Fruit fly (Drosophila melanogaster) whole organism: Measurements from ENCODE around the gene Hasp.

Source experiments
- CG8478 ChIP-seq: fragments of >200 bp; optimal IDR thresholded peaks from 2 replicates; lab custom pipeline; 2018; ENCODE audit warnings: inconsistent platforms
- Dll ChIP-seq: fragments of >200 bp; optimal IDR thresholded peaks from 2 replicates; lab custom pipeline; 2017
- EcR ChIP-seq, 2 experiments: fragments of >200 bp; optimal IDR thresholded peaks; 2 replicates each; lab custom pipeline; 2017; ENCODE audit warnings: missing biosample characterization in 2 of 2, missing genetic modification characterization in 2 of 2, missing genetic modification reagents in 2 of 2
- pan ChIP-seq: fragments of >200 bp; optimal IDR thresholded peaks from 2 replicates; lab custom pipeline; 2017
- psq ChIP-seq: fragments of >200 bp; optimal IDR thresholded peaks from 2 replicates; lab custom pipeline; 2017
- usp ChIP-seq: fragments of >200 bp; optimal IDR thresholded peaks from 2 replicates; lab custom pipeline; 2017; ENCODE audit warnings: missing biosample characterization, missing genetic modification characterization, mixed read lengths

The Hasp gene

dm6 chr2L:19517154-19517814 lies at the start of gene Hasp:
TSS of gene Hasp (minus strand) at chr2L:19517204.
- TF ChIP-seq usp (GFP tag; lab: Kevin White, UChicago) (no peak), psq (no peak), EcR (GFP tag; optimal IDR thresholded peaks at IDR 0.05; lab: Kevin White, UChicago) (no peak), Dll (lab: Kevin White, UChicago) (no peak), pan (no peak), CG8478 (no peak)

- no peak for TF ChIP-seq Dll (lab: Kevin White, UChicago)
Observed at dm6 chr2L:19565233-19565898, 48.4 kb upstream of the Hasp start, which contains the start of gene CG13077. TSS of gene CG13077 (plus strand) at chr2L:19565863.

- TF ChIP-seq pan = no peak
- no peak for TF ChIP-seq usp (GFP tag; lab: Kevin White, UChicago)
- no peak for TF ChIP-seq EcR (GFP tag; optimal IDR thresholded peaks at IDR 0.05; lab: Kevin White, UChicago)
- no peak for TF ChIP-seq psq
- no peak for TF ChIP-seq CG8478
- TF ChIP-seq Dll (lab: Kevin White, UChicago) = no peak
Observed at dm6 chr2L:19563029-19563980, 46.3 kb upstream of the Hasp start, which contains the start of gene CG13078. TSS of gene CG13078 (plus strand) at chr2L:19563930.

- TF ChIP-seq pan (no peak), EcR (GFP tag; optimal IDR thresholded peaks at IDR 0.05; lab: Kevin White, UChicago) (peak in 1 of 2 experiments; percentile 73)
Observed at dm6 chr2L:19549412-19549811, 32.4 kb upstream of the Hasp start.

- TF ChIP-seq Dll (lab: Kevin White, UChicago) = no peak
- TF ChIP-seq EcR (GFP tag; optimal IDR thresholded peaks at IDR 0.05; lab: Kevin White, UChicago) = no peak
- no peak for TF ChIP-seq psq
- TF ChIP-seq usp (GFP tag; lab: Kevin White, UChicago) = no peak
Observed at dm6 chr2L:19548158-19548557, 31.2 kb upstream of the Hasp start, which contains the start of gene Tep4. TSS of gene Tep4 (plus strand) at chr2L:19548507.

- TF ChIP-seq usp (GFP tag; lab: Kevin White, UChicago) (no peak), Dll (lab: Kevin White, UChicago) (no peak), psq (no peak), EcR (GFP tag; optimal IDR thresholded peaks at IDR 0.05; lab: Kevin White, UChicago) (no peak), pan (no peak), CG8478 (no peak)
Observed at dm6 chr2L:19546869-19547710, 30.1 kb upstream of the Hasp start, which contains the start of gene CG10337. TSS of gene CG10337 (minus strand) at chr2L:19546959.

- no peak for TF ChIP-seq CG8478
- TF ChIP-seq EcR (GFP tag; optimal IDR thresholded peaks at IDR 0.05; lab: Kevin White, UChicago) = no peak
- no peak for TF ChIP-seq psq
- no peak for TF ChIP-seq Dll (lab: Kevin White, UChicago)
- TF ChIP-seq pan = no peak
- TF ChIP-seq usp (GFP tag; lab: Kevin White, UChicago) = no peak
Observed at dm6 chr2L:19543010-19543564, 26.1 kb upstream of the Hasp start.

- TF ChIP-seq pan (no peak), usp (GFP tag; lab: Kevin White, UChicago) (no peak), Dll (lab: Kevin White, UChicago) (no peak), psq (no peak), EcR (GFP tag; optimal IDR thresholded peaks at IDR 0.05; lab: Kevin White, UChicago) (no peak), CG8478 (no peak)
Observed at dm6 chr2L:19542268-19542773, 25.3 kb upstream of the Hasp start.

- TF ChIP-seq CG8478 = no peak
- no peak for TF ChIP-seq pan
- TF ChIP-seq EcR (GFP tag; optimal IDR thresholded peaks at IDR 0.05; lab: Kevin White, UChicago) = peak in 1 of 2 experiments; percentile 42
- no peak for TF ChIP-seq usp (GFP tag; lab: Kevin White, UChicago)
- TF ChIP-seq psq = no peak
- no peak for TF ChIP-seq Dll (lab: Kevin White, UChicago)
Observed at dm6 chr2L:19540307-19540706, 23.3 kb upstream of the Hasp start, which contains the start of gene CG13081. TSS of gene CG13081 (plus strand) at chr2L:19540607.

- no peak for TF ChIP-seq psq
- no peak for TF ChIP-seq pan
- TF ChIP-seq Dll (lab: Kevin White, UChicago) = no peak
- no peak for TF ChIP-seq usp (GFP tag; lab: Kevin White, UChicago)
- TF ChIP-seq EcR (GFP tag; optimal IDR thresholded peaks at IDR 0.05; lab: Kevin White, UChicago) = no peak
- no peak for TF ChIP-seq CG8478
Observed at dm6 chr2L:19537779-19538456, 20.9 kb upstream of the Hasp start, which contains the start of gene CG13082. TSS of gene CG13082 (plus strand) at chr2L:19538425.
